Fruit fly (Drosophila melanogaster) whole organism, embryonic: Measurements from ENCODE around the gene PAPLA1.

Experiments used
- CG15073 ChIP-seq: fragments of 200-800 bp; sonication (Bioruptor generic); optimal IDR thresholded peaks from 2 replicates; lab custom pipeline; 2016; ENCODE audit warnings: missing biosample characterization, missing genetic modification characterization
- sens-2 ChIP-seq: fragments of 200-800 bp; sonication (Bioruptor generic); IDR thresholded peaks from 2 replicates; pipeline ENCODE4 v1.3.6; 2022; ENCODE audit warnings: missing biosample characterization, missing genetic modification characterization

DNA sequence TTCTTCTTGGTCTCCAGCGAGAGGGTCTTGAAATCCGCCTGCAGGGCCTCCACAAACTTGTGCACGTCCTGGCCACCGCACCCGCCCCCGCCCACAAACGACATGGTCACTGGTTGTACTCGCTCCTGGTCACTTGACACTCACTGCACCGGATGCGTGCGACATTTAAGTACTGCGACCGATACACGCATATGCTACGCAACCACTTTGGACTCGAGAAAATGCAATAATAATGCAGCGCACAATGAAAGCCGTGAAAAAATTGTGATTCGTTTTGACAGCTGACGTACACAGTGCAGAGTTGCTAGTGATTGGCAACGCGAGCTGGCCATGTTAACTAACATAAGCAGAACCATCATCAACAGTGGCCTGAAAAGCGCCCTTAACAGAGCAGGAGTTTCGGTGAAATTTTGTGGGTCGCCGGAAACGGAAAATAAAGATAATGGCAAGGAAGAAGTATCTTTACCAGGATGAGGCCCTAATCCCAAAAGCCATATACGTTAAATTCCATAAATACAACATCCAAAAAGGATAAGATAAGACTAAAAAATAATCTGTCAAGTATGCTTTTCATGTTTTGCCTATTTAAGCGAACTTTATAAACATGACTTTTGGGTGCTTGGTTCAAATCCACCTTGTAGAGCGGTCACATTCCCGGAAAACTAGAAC, 35.6 kb downstream of the PAPLA1 start, which contains the start of the genes mon2 and CG8673:
- TF ChIP-seq sens-2 (no peak), CG15073 (no peak)
